Worm (Caenorhabditis elegans) whole organism, late embryonic: ENCODE data around the gene M03E7.2.

Experiments used
- C38D4.7 ChIP-seq: fragments of 200-800 bp; sonication (Bioruptor generic); optimal IDR thresholded peaks from 2 replicates; lab custom pipeline; 2018; ENCODE audit warnings: mild to moderate bottlenecking, missing genetic modification characterization, moderate library complexity, missing compliant biosample characterization
- K09A11.1 ChIP-seq: sonication (generic microtip); optimal IDR thresholded peaks from 2 replicates; lab custom pipeline; 2017; ENCODE audit warnings: antibody characterized with exemption, mild to moderate bottlenecking, missing genetic modification characterization, missing compliant biosample characterization; ENCODE audit not compliant: insufficient read depth
- Y22D7AL.16 ChIP-seq: sonication (generic microtip); optimal IDR thresholded peaks from 2 replicates; lab custom pipeline; 2016; ENCODE audit warnings: missing genetic modification characterization, missing compliant biosample characterization
- ama-1 ChIP-seq: fragments of 150-350 bp; optimal IDR thresholded peaks from 2 replicates; lab custom pipeline; 2014
- ceh-14 ChIP-seq: sonication (generic microtip); optimal IDR thresholded peaks from 2 replicates; lab custom pipeline; 2016; ENCODE audit warnings: missing genotype, missing genetic modification characterization, missing compliant biosample characterization
- ceh-18 ChIP-seq: sonication (generic microtip); optimal IDR thresholded peaks from 2 replicates; lab custom pipeline; 2016; ENCODE audit warnings: missing genetic modification characterization, missing compliant biosample characterization
- ceh-24 ChIP-seq: sonication (generic microtip); optimal IDR thresholded peaks from 2 replicates; lab custom pipeline; 2016; ENCODE audit warnings: mild to moderate bottlenecking, missing genetic modification characterization, missing compliant biosample characterization
- ceh-31 ChIP-seq: sonication (generic microtip); optimal IDR thresholded peaks from 2 replicates; lab custom pipeline; 2016; ENCODE audit warnings: missing genetic modification characterization, missing compliant biosample characterization
- ceh-6 ChIP-seq: fragments of 200-800 bp; sonication (Bioruptor generic); optimal IDR thresholded peaks from 2 replicates; lab custom pipeline; 2018; ENCODE audit warnings: mild to moderate bottlenecking, missing genetic modification characterization, missing compliant biosample characterization
- che-1 ChIP-seq: sonication (generic microtip); optimal IDR thresholded peaks from 2 replicates; lab custom pipeline; 2016; ENCODE audit warnings: mild to moderate bottlenecking, missing genetic modification characterization, missing compliant biosample characterization
- dve-1 ChIP-seq: sonication (generic microtip); optimal IDR thresholded peaks from 2 replicates; lab custom pipeline; 2017; ENCODE audit warnings: antibody characterized with exemption, mild to moderate bottlenecking, missing genetic modification characterization, missing compliant biosample characterization
- ets-4 ChIP-seq: sonication (generic microtip); optimal IDR thresholded peaks from 2 replicates; lab custom pipeline; 2016; ENCODE audit warnings: missing genetic modification characterization, missing compliant biosample characterization
- eyg-1 ChIP-seq: sonication (generic microtip); optimal IDR thresholded peaks from 2 replicates; lab custom pipeline; 2016; ENCODE audit warnings: missing genotype, missing genetic modification characterization, missing compliant biosample characterization
- hlh-15 ChIP-seq: sonication (generic microtip); optimal IDR thresholded peaks from 2 replicates; lab custom pipeline; 2016; ENCODE audit warnings: missing genetic modification characterization, missing compliant biosample characterization
- hlh-8 ChIP-seq: sonication (generic microtip); optimal IDR thresholded peaks from 2 replicates; lab custom pipeline; 2016; ENCODE audit warnings: missing genotype, missing genetic modification characterization, missing compliant biosample characterization
- madf-2 ChIP-seq: sonication (generic microtip); optimal IDR thresholded peaks from 2 replicates; lab custom pipeline; 2017; ENCODE audit warnings: missing genetic modification characterization, missing compliant biosample characterization
- nfya-1 ChIP-seq: sonication (generic microtip); optimal IDR thresholded peaks from 2 replicates; lab custom pipeline; 2017; ENCODE audit warnings: missing genetic modification characterization, mild to moderate bottlenecking, missing compliant biosample characterization, antibody characterized with exemption, moderate library complexity
- nhr-232 ChIP-seq: sonication (generic microtip); optimal IDR thresholded peaks from 2 replicates; lab custom pipeline; 2016; ENCODE audit warnings: missing genetic modification characterization, missing compliant biosample characterization
- pha-2 ChIP-seq: sonication (generic microtip); optimal IDR thresholded peaks from 2 replicates; lab custom pipeline; 2017; ENCODE audit warnings: mild to moderate bottlenecking, missing genetic modification characterization, missing compliant biosample characterization
- pqm-1 ChIP-seq: sonication (generic microtip); optimal IDR thresholded peaks from 2 replicates; lab custom pipeline; 2016; ENCODE audit warnings: missing genetic modification characterization, missing compliant biosample characterization
- syd-9 ChIP-seq: sonication (generic microtip); optimal IDR thresholded peaks from 2 replicates; lab custom pipeline; 2016; ENCODE audit warnings: mild to moderate bottlenecking, missing genetic modification characterization, moderate library complexity, missing compliant biosample characterization
- ttx-3 ChIP-seq: sonication (generic microtip); optimal IDR thresholded peaks from 2 replicates; lab custom pipeline; 2016; ENCODE audit warnings: missing genetic modification reagents, missing genetic modification characterization, missing compliant biosample characterization
- unc-86 ChIP-seq: sonication (generic microtip); optimal IDR thresholded peaks from 2 replicates; lab custom pipeline; 2016; ENCODE audit warnings: missing genetic modification characterization, missing compliant biosample characterization

The M03E7.2 gene

DNA sequence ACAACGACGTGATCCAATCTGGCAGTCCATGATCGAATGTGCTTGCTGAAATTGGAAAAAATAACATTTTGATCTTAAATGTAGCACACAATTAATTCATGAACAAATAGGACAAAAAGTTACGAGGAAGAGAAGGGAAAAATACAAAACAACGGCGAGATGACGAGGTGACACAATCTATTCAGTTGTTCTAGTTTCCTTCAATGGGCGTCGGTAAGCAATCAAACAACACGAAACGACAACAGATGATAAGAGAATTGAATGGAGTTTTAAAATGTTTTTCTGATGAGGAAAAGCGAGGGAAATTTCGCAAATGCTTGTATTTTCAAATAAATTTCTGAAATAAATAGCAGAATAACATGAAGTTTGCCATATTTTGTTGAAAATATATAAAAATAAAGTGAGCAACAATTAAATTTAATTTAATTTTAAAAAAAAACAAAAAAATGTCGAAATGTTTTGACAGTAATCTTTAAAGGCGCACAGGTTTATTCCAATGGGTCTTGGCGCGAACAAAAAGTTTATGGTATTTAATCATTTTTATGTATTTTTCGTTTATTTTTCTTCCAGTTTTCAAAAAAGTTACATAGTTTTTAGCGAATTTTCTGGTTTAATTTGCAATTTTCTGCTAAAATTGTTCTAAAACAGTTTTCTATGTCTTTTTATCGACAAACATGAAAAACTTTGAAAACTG lies 48.8 kb downstream of the M03E7.2 start, which contains the start of gene C14C11.7:
Gene C14C11.7 (minus strand): TSS at position 51 of the 694 bp plus-strand sequence.
- no peak for TF ChIP-seq nfya-1 (tag; lab: Kevin White, UChicago)
- TF ChIP-seq nhr-232 (tag; lab: Kevin White, UChicago) = no peak
- no peak for TF ChIP-seq che-1
- no peak for TF ChIP-seq hlh-15 (tag; lab: Kevin White, UChicago)
- no peak for TF ChIP-seq ceh-31
- TF ChIP-seq C38D4.7 (GFP tag; lab: Kevin White, UChicago) = no peak
- no peak for TF ChIP-seq eyg-1 (tag; lab: Kevin White, UChicago)
- no peak for TF ChIP-seq ama-1 (lab: Kevin White, UChicago)
- TF ChIP-seq ceh-18 (tag; lab: Kevin White, UChicago) = no peak
- no peak for TF ChIP-seq pha-2 (tag; lab: Kevin White, UChicago)
- TF ChIP-seq syd-9 (tag; lab: Kevin White, UChicago) = no peak
- TF ChIP-seq K09A11.1 (tag; lab: Kevin White, UChicago) = no peak

DNA sequence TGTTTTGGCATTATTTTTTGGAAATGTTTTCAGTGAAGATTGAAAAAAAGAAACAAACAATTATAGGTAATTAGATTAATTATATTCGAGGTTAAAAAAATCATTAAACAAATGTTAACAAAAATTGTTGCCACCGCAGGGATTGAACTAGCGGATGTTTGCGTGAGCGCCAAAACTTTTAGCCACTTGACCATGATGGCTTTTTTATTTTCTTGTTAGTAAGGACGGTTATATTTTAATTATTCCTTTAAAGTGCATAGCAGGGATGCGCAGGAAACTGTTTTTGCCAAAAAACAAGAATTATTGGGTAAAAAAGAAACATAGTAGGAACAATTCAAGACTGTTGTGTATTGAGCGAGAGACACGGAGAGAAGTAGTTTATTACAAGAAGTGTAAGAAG lies 49.9 kb downstream of the M03E7.2 start:
- TF ChIP-seq ceh-24 (tag; lab: Kevin White, UChicago) = no peak
- no peak for TF ChIP-seq dve-1 (tag; lab: Kevin White, UChicago)
- no peak for TF ChIP-seq ceh-6 (GFP tag; lab: Kevin White, UChicago)
- TF ChIP-seq ceh-14 (tag; lab: Kevin White, UChicago) = no peak
- no peak for TF ChIP-seq hlh-8
- no peak for TF ChIP-seq madf-2 (tag; lab: Kevin White, UChicago)
- no peak for TF ChIP-seq ttx-3
- TF ChIP-seq eyg-1 (tag; lab: Kevin White, UChicago) = no peak
- TF ChIP-seq pqm-1 (tag; lab: Kevin White, UChicago) = no peak
- no peak for TF ChIP-seq ets-4 (tag; lab: Kevin White, UChicago)
- no peak for TF ChIP-seq unc-86 (tag; lab: Kevin White, UChicago)
- TF ChIP-seq Y22D7AL.16 (tag; lab: Kevin White, UChicago) = no peak
- TF ChIP-seq, all 69 proteins: peak for 0
